Fruit fly (Drosophila melanogaster) whole organism, embryonic: Measurements from ENCODE around the gene Twdlalpha.

Experiments
- CG1024 ChIP-seq: fragments of 200-800 bp; sonication (Bioruptor generic); IDR thresholded peaks from 2 replicates; pipeline ENCODE4 v1.3.6; 2022; ENCODE audit warnings: missing biosample characterization, missing genetic modification characterization
- CG10366 ChIP-seq: fragments of 200-800 bp; sonication (Bioruptor generic); IDR thresholded peaks from 2 replicates; pipeline ENCODE4 v1.3.6; 2022; ENCODE audit warnings: missing biosample characterization, missing genetic modification characterization
- CG11093 ChIP-seq: fragments of 200-800 bp; sonication (Bioruptor generic); IDR thresholded peaks from 3 replicates; pipeline ENCODE4 v1.3.6; 2022; ENCODE audit warnings: missing biosample characterization, missing genetic modification characterization
- CG11695 ChIP-seq: fragments of 200-800 bp; sonication (Bioruptor generic); IDR thresholded peaks from 3 replicates; pipeline ENCODE4 v1.3.6; 2022; ENCODE audit warnings: missing biosample characterization, missing genetic modification characterization
- CG12155 ChIP-seq: fragments of 200-800 bp; sonication (Bioruptor generic); optimal IDR thresholded peaks from 3 replicates; lab custom pipeline; 2016; ENCODE audit warnings: missing biosample characterization, missing genetic modification characterization
- CG12744 ChIP-seq: fragments of 200-800 bp; sonication (Bioruptor generic); optimal IDR thresholded peaks from 2 replicates; lab custom pipeline; 2016; ENCODE audit warnings: missing biosample characterization, missing genetic modification characterization
- CG15514 ChIP-seq: fragments of 200-800 bp; sonication (Bioruptor generic); optimal IDR thresholded peaks from 3 replicates; lab custom pipeline; 2017; ENCODE audit warnings: missing biosample characterization, missing genetic modification characterization, mild to moderate bottlenecking, moderate library complexity, missing genetic modification reagents
- CG16779 ChIP-seq: fragments of 200-800 bp; sonication (Bioruptor generic); IDR thresholded peaks from 2 replicates; pipeline ENCODE4 v1.3.6; 2022; ENCODE audit warnings: missing biosample characterization, missing genetic modification characterization
- CG16863 ChIP-seq: fragments of 200-800 bp; sonication (Bioruptor generic); optimal IDR thresholded peaks from 3 replicates; lab custom pipeline; 2016; ENCODE audit warnings: missing biosample characterization, missing genetic modification characterization
- CG18262 ChIP-seq: fragments of 200-800 bp; optimal IDR thresholded peaks from 3 replicates; lab custom pipeline; 2019; ENCODE audit warnings: missing biosample characterization, mild to moderate bottlenecking, missing genetic modification characterization, moderate library complexity
- CG2120 ChIP-seq: fragments of 200-800 bp; sonication (Bioruptor generic); optimal IDR thresholded peaks from 3 replicates; lab custom pipeline; 2016; ENCODE audit warnings: missing biosample characterization, missing genetic modification characterization
- CG2199 ChIP-seq: fragments of 200-800 bp; sonication (Bioruptor generic); IDR thresholded peaks from 3 replicates; pipeline ENCODE4 v1.3.6; 2022; ENCODE audit warnings: missing biosample characterization, missing genetic modification characterization
- CG2202 ChIP-seq: fragments of 200-800 bp; sonication (Bioruptor generic); optimal IDR thresholded peaks from 2 replicates; lab custom pipeline; 2018; ENCODE audit warnings: missing biosample characterization, mild to moderate bottlenecking, missing genetic modification characterization
- CG5953 ChIP-seq: fragments of 200-800 bp; sonication (Bioruptor generic); IDR thresholded peaks from 2 replicates; pipeline ENCODE4 v1.3.6; 2022; ENCODE audit warnings: missing biosample characterization, missing genetic modification characterization
- CkIIα-i1 ChIP-seq: fragments of 200-800 bp; sonication (Bioruptor generic); IDR thresholded peaks from 2 replicates; pipeline ENCODE4 v1.3.6; 2022; ENCODE audit warnings: missing biosample characterization, missing genetic modification characterization
- CoRest ChIP-seq: fragments of 200-800 bp; sonication (Bioruptor generic); optimal IDR thresholded peaks from 3 replicates; lab custom pipeline; 2018; ENCODE audit warnings: missing biosample characterization, mild to moderate bottlenecking, missing genetic modification characterization, moderate library complexity
- Dref ChIP-seq: fragments of 200-800 bp; sonication (Bioruptor generic); IDR thresholded peaks from 2 replicates; pipeline ENCODE4 v1.3.6; 2022; ENCODE audit warnings: missing biosample characterization, missing genetic modification characterization
- Fer2 ChIP-seq: fragments of 200-800 bp; sonication (Bioruptor generic); optimal IDR thresholded peaks from 2 replicates; lab custom pipeline; 2018; ENCODE audit warnings: missing biosample characterization, mild to moderate bottlenecking, missing genetic modification characterization, moderate library complexity
- Hsf ChIP-seq: fragments of 200-800 bp; sonication (Bioruptor generic); optimal IDR thresholded peaks from 3 replicates; lab custom pipeline; 2016; ENCODE audit warnings: missing biosample characterization, missing genetic modification characterization
- Spps ChIP-seq: fragments of 200-800 bp; sonication (Bioruptor generic); optimal IDR thresholded peaks from 2 replicates; lab custom pipeline; 2018; ENCODE audit warnings: missing biosample characterization, mild to moderate bottlenecking, missing genetic modification characterization
- TFAM ChIP-seq: fragments of 200-800 bp; sonication (Bioruptor generic); optimal IDR thresholded peaks from 2 replicates; lab custom pipeline; 2017; ENCODE audit warnings: missing biosample characterization, missing genetic modification characterization, inconsistent platforms
- Trl ChIP-seq, 3 experiments: fragments of >200 bp in 2 of 3; fragments of 200-800 bp in 1 of 3; sonication (Bioruptor generic) in 1 of 3; optimal IDR thresholded peaks; 2 replicates in 1 of 3; 3 replicates in 2 of 3; lab custom pipeline; 2016 to 2017; ENCODE audit warnings: missing biosample characterization in 1 of 3, missing genetic modification characterization in 1 of 3
- bsh ChIP-seq, 2 experiments: fragments of 200-800 bp; sonication (Bioruptor generic); optimal IDR thresholded peaks; 2 replicates each; lab custom pipeline; 2017 to 2018; ENCODE audit warnings: mild to moderate bottlenecking in 2 of 2, missing biosample characterization in 2 of 2, missing genetic modification characterization in 2 of 2, moderate library complexity in 1 of 2
- chm ChIP-seq: fragments of 200-800 bp; sonication (Bioruptor generic); IDR thresholded peaks from 2 replicates; pipeline ENCODE4 v1.3.6; 2022; ENCODE audit warnings: missing biosample characterization, missing genetic modification characterization
- ci ChIP-seq: fragments of 200-800 bp; sonication (Bioruptor generic); IDR thresholded peaks from 3 replicates; pipeline ENCODE4 v1.3.6; 2022; ENCODE audit warnings: missing biosample characterization, missing genetic modification characterization
- crc ChIP-seq: fragments of 200-800 bp; sonication (Bioruptor generic); optimal IDR thresholded peaks from 2 replicates; lab custom pipeline; 2016; ENCODE audit warnings: missing biosample characterization, missing genetic modification characterization
- dan ChIP-seq: fragments of 200-800 bp; sonication (Bioruptor generic); IDR thresholded peaks from 2 replicates; pipeline ENCODE4 v1.3.6; 2022; ENCODE audit warnings: missing biosample characterization, missing genetic modification characterization
- eve ChIP-seq, 2 experiments: fragments of >200 bp; optimal IDR thresholded peaks; 2 replicates each; lab custom pipeline; 2017; ENCODE audit warnings: missing biosample characterization in 2 of 2, missing genetic modification characterization in 2 of 2
- exex ChIP-seq: fragments of 200-800 bp; sonication (Bioruptor generic); optimal IDR thresholded peaks from 4 replicates; lab custom pipeline; 2018; ENCODE audit warnings: missing biosample characterization, mild to moderate bottlenecking, missing genetic modification characterization, moderate library complexity
- fd3F ChIP-seq: fragments of 200-800 bp; sonication (Bioruptor generic); optimal IDR thresholded peaks from 2 replicates; lab custom pipeline; 2018; ENCODE audit warnings: missing biosample characterization, mild to moderate bottlenecking, missing genetic modification characterization, moderate library complexity
- gce ChIP-seq: fragments of 200-800 bp; sonication (Bioruptor generic); IDR thresholded peaks from 3 replicates; pipeline ENCODE4 v1.3.6; 2022; ENCODE audit warnings: missing biosample characterization, missing genetic modification characterization
- hth ChIP-seq: fragments of >200 bp; optimal IDR thresholded peaks from 2 replicates; lab custom pipeline; 2017; ENCODE audit warnings: inconsistent platforms
- kay ChIP-seq: fragments of 200-800 bp; sonication (Bioruptor generic); optimal IDR thresholded peaks from 2 replicates; lab custom pipeline; 2016; ENCODE audit warnings: missing biosample characterization, missing genetic modification characterization
- klu ChIP-seq: fragments of 200-800 bp; sonication (Bioruptor generic); IDR thresholded peaks from 2 replicates; pipeline ENCODE4 v1.3.6; 2022; ENCODE audit warnings: missing biosample characterization, missing genetic modification characterization
- nerfin-2 ChIP-seq: fragments of 200-800 bp; sonication (Bioruptor generic); IDR thresholded peaks from 2 replicates; pipeline ENCODE4 v1.3.6; 2022; ENCODE audit warnings: missing biosample characterization, missing genetic modification characterization; ENCODE audit not compliant: partially characterized antibody
- nmo ChIP-seq: fragments of 200-800 bp; sonication (Bioruptor generic); optimal IDR thresholded peaks from 2 replicates; lab custom pipeline; 2018; ENCODE audit warnings: missing biosample characterization, mild to moderate bottlenecking, missing genetic modification characterization, moderate library complexity
- peb ChIP-seq: fragments of 200-800 bp; sonication (Bioruptor generic); IDR thresholded peaks from 2 replicates; pipeline ENCODE4 v1.3.6; 2022; ENCODE audit warnings: missing biosample characterization, missing genetic modification characterization
- phol ChIP-seq: fragments of 200-800 bp; sonication (Bioruptor generic); optimal IDR thresholded peaks from 3 replicates; lab custom pipeline; 2018; ENCODE audit warnings: missing biosample characterization, mild to moderate bottlenecking, missing genetic modification characterization, moderate library complexity
- row ChIP-seq: fragments of 200-800 bp; sonication (Bioruptor generic); IDR thresholded peaks from 3 replicates; pipeline ENCODE4 v1.3.6; 2022; ENCODE audit warnings: missing biosample characterization, missing genetic modification characterization
- schlank ChIP-seq: fragments of 200-800 bp; sonication (Bioruptor generic); optimal IDR thresholded peaks from 2 replicates; lab custom pipeline; 2018; ENCODE audit warnings: missing biosample characterization, mild to moderate bottlenecking, missing genetic modification characterization
- shn ChIP-seq: fragments of 200-800 bp; sonication (Bioruptor generic); optimal IDR thresholded peaks from 3 replicates; lab custom pipeline; 2016; ENCODE audit warnings: missing biosample characterization, missing genetic modification characterization
- so ChIP-seq: fragments of 200-800 bp; sonication (Bioruptor generic); IDR thresholded peaks from 3 replicates; pipeline ENCODE4 v1.3.6; 2022; ENCODE audit warnings: missing biosample characterization, missing genetic modification characterization
- ssp ChIP-seq: fragments of 200-800 bp; sonication (Bioruptor generic); IDR thresholded peaks from 2 replicates; pipeline ENCODE4 v1.3.6; 2022; ENCODE audit warnings: missing biosample characterization, missing genetic modification characterization
- trem ChIP-seq: fragments of 200-800 bp; optimal IDR thresholded peaks from 3 replicates; lab custom pipeline; 2019; ENCODE audit warnings: missing biosample characterization, mild to moderate bottlenecking, missing genetic modification characterization, moderate library complexity
- ttk ChIP-seq: fragments of 200-800 bp; sonication (Bioruptor generic); IDR thresholded peaks from 2 replicates; pipeline ENCODE4 v2.1.2; 2022; ENCODE audit warnings: missing biosample characterization, missing genetic modification characterization
- usp ChIP-seq: fragments of >200 bp; optimal IDR thresholded peaks from 2 replicates; lab custom pipeline; 2017; ENCODE audit warnings: missing biosample characterization, missing genetic modification characterization
- vfl ChIP-seq: fragments of 200-800 bp; sonication (Bioruptor generic); optimal IDR thresholded peaks from 2 replicates; lab custom pipeline; 2016; ENCODE audit warnings: missing biosample characterization, missing genetic modification characterization
- wek ChIP-seq: fragments of 200-800 bp; sonication (Bioruptor generic); optimal IDR thresholded peaks from 3 replicates; lab custom pipeline; 2018; ENCODE audit warnings: missing biosample characterization, mild to moderate bottlenecking, missing genetic modification characterization, moderate library complexity
- wor ChIP-seq: fragments of 200-800 bp; sonication (Bioruptor generic); IDR thresholded peaks from 2 replicates; pipeline ENCODE4 v1.3.6; 2022; ENCODE audit warnings: missing biosample characterization, missing genetic modification characterization

Gene Twdlalpha

DNA sequence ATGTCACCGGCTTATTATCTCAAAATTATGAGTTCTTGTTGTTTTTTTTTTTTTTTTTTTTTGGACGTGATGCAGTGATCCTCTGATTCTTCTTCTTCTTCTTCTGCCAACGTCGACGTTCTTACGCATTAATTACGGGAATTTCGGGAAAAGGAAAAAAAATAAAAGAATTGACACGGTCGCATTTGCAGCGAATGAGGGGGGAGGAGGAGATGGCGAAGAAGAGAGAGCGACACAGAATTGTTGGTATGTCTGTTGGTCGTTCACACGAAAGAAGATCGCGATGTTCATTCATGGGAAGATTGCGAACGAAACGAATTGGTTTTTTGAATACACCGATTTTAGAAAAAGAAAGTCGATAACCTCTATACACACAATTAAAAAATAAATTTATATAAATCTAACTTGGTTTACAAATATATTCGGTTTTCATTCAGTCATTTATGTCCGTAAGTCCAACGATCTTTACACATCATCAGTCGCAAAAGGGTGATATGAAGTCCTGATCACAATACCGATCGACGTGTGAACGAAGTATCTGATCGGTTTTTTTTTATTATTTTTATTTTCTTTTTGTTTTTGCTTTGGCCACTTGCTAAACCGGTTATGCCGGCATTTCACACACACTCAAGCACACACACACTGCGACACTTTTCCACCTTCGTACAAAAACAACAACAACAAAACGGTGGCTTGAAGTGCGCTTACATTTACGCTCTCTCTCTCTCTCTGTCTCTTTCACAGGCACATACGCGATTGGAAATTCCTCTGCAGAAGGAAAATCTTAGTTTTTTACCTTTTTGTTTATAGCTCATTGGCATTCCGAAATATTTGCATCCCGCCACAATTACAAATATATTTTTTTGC, 8.3 kb downstream of the Twdlalpha start (continued):
- TF ChIP-seq phol (tag; lab: Kevin White, UChicago) (peak; percentile 80), ttk (no peak; the same call in 1 of the 2 replicates), wek (peak; percentile 17), CoRest (tag; lab: Kevin White, UChicago) (peak; percentile 85), TFAM (GFP tag; lab: Kevin White, UChicago) (no peak), peb (0 out of 2 replicates have a peak, but pooled peaks have one; percentile 19), CG2120 (peak; percentile 45), ssp (GFP tag; lab: Robert Waterston, UW) (no peak), Trl (optimal IDR thresholded peaks at IDR 0.05; lab: Kevin White, UChicago) (peak in 1 of 2 experiments; percentile 48), Trl (GFP tag; optimal IDR thresholded peaks at IDR 0.05; lab: Kevin White, UChicago) (no peak), CG11695 (peak; percentile 63), Dref (GFP tag; lab: Robert Waterston, UW) (no peak), CG5953 (GFP tag; lab: Robert Waterston, UW) (no peak), nerfin-2 (GFP tag; lab: Robert Waterston, UW) (no peak), CG12155 (GFP tag; lab: Kevin White, UChicago) (peak; percentile 22), Fer2 (tag; lab: Kevin White, UChicago) (peak; percentile 41), CG2202 (tag; lab: Kevin White, UChicago) (peak; percentile 35), nmo (peak; percentile 82), CG11093 (no peak), fd3F (peak; percentile 40), CG15514 (GFP tag; lab: Kevin White, UChicago) (peak; percentile 28), ci (peak; percentile 60; the same call in 1 of the 3 replicates), hth (lab: Kevin White, UChicago) (no peak), eve (GFP tag; optimal IDR thresholded peaks at IDR 0.05; lab: Kevin White, UChicago) (peak in 1 of 2 experiments; percentile 89), shn (GFP tag; lab: Kevin White, UChicago) (no peak), row (peak; percentile 79), vfl (GFP tag; lab: Kevin White, UChicago) (no peak), wor (GFP tag; lab: Robert Waterston, UW) (peak; percentile 26; the same call in 1 of the 2 replicates), CG12744 (GFP tag; lab: Kevin White, UChicago) (peak; percentile 5), crc (GFP tag; lab: Kevin White, UChicago) (no peak), CG10366 (GFP tag; lab: Robert Waterston, UW) (peak; percentile 39), trem (tag; lab: Kevin White, UChicago) (peak; percentile 68), CG18262 (tag; lab: Kevin White, UChicago) (peak; percentile 87), chm (GFP tag; lab: Robert Waterston, UW) (no peak; the same call in 1 of the 2 replicates), CG1024 (no peak), CG2199 (GFP tag; lab: Robert Waterston, UW) (no peak), dan (GFP tag; lab: Robert Waterston, UW) (no peak), gce (GFP tag; lab: Robert Waterston, UW) (no peak; the same call in 2 of the 3 replicates), so (GFP tag; lab: Robert Waterston, UW) (peak; percentile 79; the same call in 1 of the 3 replicates), schlank (tag; lab: Kevin White, UChicago) (peak; percentile 16), Hsf (GFP tag; lab: Kevin White, UChicago) (peak; percentile 33), exex (tag; lab: Kevin White, UChicago) (peak; percentile 22), kay (GFP tag; lab: Kevin White, UChicago) (no peak), bsh (GFP tag; optimal IDR thresholded peaks at IDR 0.05; lab: Kevin White, UChicago) (peak; percentile 77 to 97), CG16863 (GFP tag; lab: Kevin White, UChicago) (no peak), usp (GFP tag; lab: Kevin White, UChicago) (no peak), Spps (tag; lab: Kevin White, UChicago) (peak; percentile 63), CkIIα-i1 (no peak), CG16779 (GFP tag; lab: Robert Waterston, UW) (no peak), klu (GFP tag; lab: Robert Waterston, UW) (no peak)
